Fruit fly (Drosophila melanogaster) whole organism, embryonic: ENCODE measurements around the gene Grik.

Experiments
- Ada2b ChIP-seq: fragments of 200-800 bp; sonication (Bioruptor generic); IDR thresholded peaks from 2 replicates; pipeline ENCODE4 v1.3.6; 2022; ENCODE audit warnings: missing biosample characterization, missing genetic modification characterization
- CG10147 ChIP-seq: fragments of 200-800 bp; sonication (Bioruptor generic); optimal IDR thresholded peaks from 2 replicates; lab custom pipeline; 2019; ENCODE audit warnings: missing biosample characterization, mild to moderate bottlenecking, missing genetic modification characterization, moderate library complexity
- CG10654 ChIP-seq: fragments of 200-800 bp; sonication (Bioruptor generic); optimal IDR thresholded peaks from 2 replicates; lab custom pipeline; 2016; ENCODE audit warnings: missing biosample characterization, missing genetic modification characterization
- CG11504 ChIP-seq: fragments of 200-800 bp; sonication (Bioruptor generic); optimal IDR thresholded peaks from 3 replicates; lab custom pipeline; 2019; ENCODE audit warnings: missing biosample characterization, mild to moderate bottlenecking, missing genetic modification characterization, moderate library complexity
- CG11695 ChIP-seq: fragments of 200-800 bp; sonication (Bioruptor generic); IDR thresholded peaks from 3 replicates; pipeline ENCODE4 v1.3.6; 2022; ENCODE audit warnings: missing biosample characterization, missing genetic modification characterization
- CG11696 ChIP-seq: fragments of 200-800 bp; sonication (Bioruptor generic); IDR thresholded peaks from 2 replicates; pipeline ENCODE4 v1.3.6; 2022; ENCODE audit warnings: missing biosample characterization, missing genetic modification characterization
- CG14965 ChIP-seq: fragments of 200-800 bp; sonication (Bioruptor generic); optimal IDR thresholded peaks from 2 replicates; lab custom pipeline; 2016; ENCODE audit warnings: missing biosample characterization, missing genetic modification characterization, borderline replicate concordance
- CG1529 ChIP-seq: fragments of 200-800 bp; sonication (Bioruptor generic); optimal IDR thresholded peaks from 3 replicates; lab custom pipeline; 2018; ENCODE audit warnings: missing biosample characterization, missing genetic modification characterization
- CG31365 ChIP-seq: fragments of 200-800 bp; sonication (Bioruptor generic); optimal IDR thresholded peaks from 2 replicates; lab custom pipeline; 2018; ENCODE audit warnings: missing biosample characterization, mild to moderate bottlenecking, missing genetic modification characterization
- CG3163 ChIP-seq: fragments of 200-800 bp; sonication (Bioruptor generic); optimal IDR thresholded peaks from 3 replicates; lab custom pipeline; 2016; ENCODE audit warnings: missing biosample characterization, missing genetic modification characterization
- CG3726 ChIP-seq: fragments of 200-800 bp; sonication (Bioruptor generic); IDR thresholded peaks from 3 replicates; pipeline ENCODE4, ENCODE4 v1.3.6; 2022; ENCODE audit warnings: missing biosample characterization, missing genetic modification characterization
- CG3838 ChIP-seq: fragments of 200-800 bp; sonication (Bioruptor generic); optimal IDR thresholded peaks from 3 replicates; lab custom pipeline; 2016; ENCODE audit warnings: missing biosample characterization, missing genetic modification characterization
- CG4282 ChIP-seq: fragments of 200-800 bp; sonication (Bioruptor generic); optimal IDR thresholded peaks from 2 replicates; lab custom pipeline; 2016; ENCODE audit warnings: missing biosample characterization, missing genetic modification characterization
- CG4820 ChIP-seq: fragments of 200-800 bp; sonication (Bioruptor generic); optimal IDR thresholded peaks from 3 replicates; lab custom pipeline; 2016; ENCODE audit warnings: missing biosample characterization, missing genetic modification characterization
- CG7357 ChIP-seq: fragments of 200-800 bp; sonication (Bioruptor generic); IDR thresholded peaks from 3 replicates; pipeline ENCODE4 v1.3.6; 2022; ENCODE audit warnings: missing biosample characterization, missing genetic modification characterization
- CG7372 ChIP-seq: fragments of 200-800 bp; sonication (Bioruptor generic); IDR thresholded peaks from 2 replicates; pipeline ENCODE4 v1.3.6; 2022; ENCODE audit warnings: missing biosample characterization, missing genetic modification characterization
- CG7928 ChIP-seq: fragments of 200-800 bp; sonication (Bioruptor generic); optimal IDR thresholded peaks from 2 replicates; lab custom pipeline; 2017; ENCODE audit warnings: missing biosample characterization, mild to moderate bottlenecking, missing genetic modification characterization
- CG8290 ChIP-seq, 3 experiments: fragments of 200-800 bp; sonication (Bioruptor generic); optimal IDR thresholded peaks; 2 replicates each; lab custom pipeline; 2016 to 2019; ENCODE audit warnings: missing biosample characterization in 3 of 3, missing genetic modification characterization in 3 of 3, mild to moderate bottlenecking in 2 of 3, moderate library complexity in 1 of 3
- CG9215 ChIP-seq: fragments of 200-800 bp; sonication (Bioruptor generic); IDR thresholded peaks from 2 replicates; pipeline ENCODE4 v1.3.6; 2022; ENCODE audit warnings: missing biosample characterization, missing genetic modification characterization
- CG9876 ChIP-seq: fragments of 200-800 bp; sonication (Bioruptor generic); optimal IDR thresholded peaks from 2 replicates; lab custom pipeline; 2016; ENCODE audit warnings: missing biosample characterization, missing genetic modification characterization
- Fer3 ChIP-seq: fragments of 200-800 bp; sonication (Bioruptor generic); optimal IDR thresholded peaks from 2 replicates; lab custom pipeline; 2018; ENCODE audit warnings: missing biosample characterization, mild to moderate bottlenecking, missing genetic modification characterization, moderate library complexity
- GATAe ChIP-seq: fragments of 200-800 bp; sonication (Bioruptor generic); conservative IDR thresholded peaks from 2 replicates; pipeline ENCODE4 v1.3.6; 2022; ENCODE audit warnings: missing biosample characterization, missing genetic modification characterization
- HLH54F ChIP-seq: fragments of 200-800 bp; sonication (Bioruptor generic); optimal IDR thresholded peaks from 3 replicates; lab custom pipeline; 2016; ENCODE audit warnings: missing biosample characterization, missing genetic modification characterization
- HmgZ ChIP-seq: fragments of 200-800 bp; sonication (Bioruptor generic); optimal IDR thresholded peaks from 2 replicates; lab custom pipeline; 2018; ENCODE audit warnings: missing biosample characterization, mild to moderate bottlenecking, missing genetic modification characterization
- Myb ChIP-seq: fragments of 200-800 bp; sonication (Bioruptor generic); optimal IDR thresholded peaks from 2 replicates; lab custom pipeline; 2016; ENCODE audit warnings: missing biosample characterization, missing genetic modification characterization
- Opbp ChIP-seq: fragments of 200-800 bp; sonication (Bioruptor generic); IDR thresholded peaks from 3 replicates; pipeline ENCODE4 v1.3.6; 2022; ENCODE audit warnings: missing biosample characterization, missing genetic modification characterization; ENCODE audit not compliant: partially characterized antibody
- Optix ChIP-seq: fragments of 200-800 bp; sonication (Bioruptor generic); IDR thresholded peaks from 3 replicates; pipeline ENCODE4 v1.3.6; 2022; ENCODE audit warnings: missing biosample characterization, missing genetic modification characterization
- Ravus ChIP-seq: fragments of 200-800 bp; sonication (Bioruptor generic); IDR thresholded peaks from 2 replicates; pipeline ENCODE4 v1.3.6; 2022; ENCODE audit warnings: missing biosample characterization, missing genetic modification characterization
- TFAM ChIP-seq: fragments of 200-800 bp; sonication (Bioruptor generic); optimal IDR thresholded peaks from 2 replicates; lab custom pipeline; 2017; ENCODE audit warnings: missing biosample characterization, missing genetic modification characterization, inconsistent platforms
- al ChIP-seq: fragments of 200-800 bp; sonication (Bioruptor generic); IDR thresholded peaks from 2 replicates; pipeline ENCODE4 v1.3.6; 2022; ENCODE audit warnings: missing biosample characterization, missing genetic modification characterization
- amos ChIP-seq: fragments of 200-800 bp; sonication (Bioruptor generic); IDR thresholded peaks from 2 replicates; pipeline ENCODE4 v1.3.6; 2022; ENCODE audit warnings: missing biosample characterization, missing genetic modification characterization; ENCODE audit not compliant: partially characterized antibody
- aop ChIP-seq: fragments of 200-800 bp; sonication (Bioruptor generic); IDR thresholded peaks from 2 replicates; pipeline ENCODE4 v1.3.6; 2022; ENCODE audit warnings: missing biosample characterization, missing genetic modification characterization
- chif ChIP-seq, 2 experiments: fragments of 200-800 bp; sonication (Bioruptor generic); optimal IDR thresholded peaks; 3 replicates each; lab custom pipeline; 2016; ENCODE audit warnings: missing biosample characterization in 2 of 2, missing genetic modification characterization in 2 of 2
- chm ChIP-seq: fragments of 200-800 bp; sonication (Bioruptor generic); IDR thresholded peaks from 2 replicates; pipeline ENCODE4 v1.3.6; 2022; ENCODE audit warnings: missing biosample characterization, missing genetic modification characterization
- crc ChIP-seq: fragments of 200-800 bp; sonication (Bioruptor generic); optimal IDR thresholded peaks from 2 replicates; lab custom pipeline; 2016; ENCODE audit warnings: missing biosample characterization, missing genetic modification characterization
- ewg ChIP-seq: fragments of 200-800 bp; sonication (Bioruptor generic); optimal IDR thresholded peaks from 3 replicates; lab custom pipeline; 2017; ENCODE audit warnings: mild to moderate bottlenecking, missing biosample characterization, missing genetic modification reagents, missing genetic modification characterization
- grn ChIP-seq: fragments of 200-800 bp; sonication (Bioruptor generic); optimal IDR thresholded peaks from 3 replicates; lab custom pipeline; 2017; ENCODE audit warnings: missing biosample characterization, missing genetic modification characterization
- jigr1 ChIP-seq: fragments of 200-800 bp; sonication (Bioruptor generic); IDR thresholded peaks from 3 replicates; pipeline ENCODE4 v1.3.6; 2022; ENCODE audit warnings: missing biosample characterization, missing genetic modification characterization
- jumu ChIP-seq: fragments of 200-800 bp; sonication (Bioruptor generic); optimal IDR thresholded peaks from 3 replicates; lab custom pipeline; 2016; ENCODE audit warnings: missing biosample characterization, missing genetic modification characterization
- kah ChIP-seq: fragments of 200-800 bp; sonication (Bioruptor generic); optimal IDR thresholded peaks from 2 replicates; lab custom pipeline; 2018; ENCODE audit warnings: missing biosample characterization, mild to moderate bottlenecking, missing genetic modification characterization
- lilli ChIP-seq: fragments of 200-800 bp; sonication (Bioruptor generic); optimal IDR thresholded peaks from 3 replicates; lab custom pipeline; 2016; ENCODE audit warnings: missing biosample characterization, missing genetic modification characterization
- lmd ChIP-seq: fragments of 200-800 bp; sonication (Bioruptor generic); IDR thresholded peaks from 2 replicates; pipeline ENCODE4 v1.3.6; 2022; ENCODE audit warnings: missing biosample characterization, missing genetic modification characterization
- nerfin-1 ChIP-seq: fragments of 200-800 bp; sonication (Bioruptor generic); optimal IDR thresholded peaks from 3 replicates; lab custom pipeline; 2019; ENCODE audit warnings: missing biosample characterization, mild to moderate bottlenecking, missing genetic modification characterization, moderate library complexity
- pnt ChIP-seq: fragments of 200-800 bp; sonication (Bioruptor generic); optimal IDR thresholded peaks from 3 replicates; lab custom pipeline; 2016; ENCODE audit warnings: missing biosample characterization, missing genetic modification characterization
- pzg ChIP-seq: fragments of 200-800 bp; sonication (Bioruptor generic); optimal IDR thresholded peaks from 3 replicates; lab custom pipeline; 2018; ENCODE audit warnings: missing biosample characterization, mild to moderate bottlenecking, missing genetic modification characterization, moderate library complexity
- run ChIP-seq: fragments of 200-800 bp; sonication (Bioruptor generic); optimal IDR thresholded peaks from 3 replicates; lab custom pipeline; 2018; ENCODE audit warnings: missing biosample characterization, mild to moderate bottlenecking, missing genetic modification characterization
- sens-2 ChIP-seq: fragments of 200-800 bp; sonication (Bioruptor generic); IDR thresholded peaks from 2 replicates; pipeline ENCODE4 v1.3.6; 2022; ENCODE audit warnings: missing biosample characterization, missing genetic modification characterization
- sisA ChIP-seq: fragments of 200-800 bp; sonication (Bioruptor generic); IDR thresholded peaks from 2 replicates; pipeline ENCODE4 v1.3.6; 2022; ENCODE audit warnings: missing biosample characterization, missing genetic modification characterization

The Grik gene

DNA sequence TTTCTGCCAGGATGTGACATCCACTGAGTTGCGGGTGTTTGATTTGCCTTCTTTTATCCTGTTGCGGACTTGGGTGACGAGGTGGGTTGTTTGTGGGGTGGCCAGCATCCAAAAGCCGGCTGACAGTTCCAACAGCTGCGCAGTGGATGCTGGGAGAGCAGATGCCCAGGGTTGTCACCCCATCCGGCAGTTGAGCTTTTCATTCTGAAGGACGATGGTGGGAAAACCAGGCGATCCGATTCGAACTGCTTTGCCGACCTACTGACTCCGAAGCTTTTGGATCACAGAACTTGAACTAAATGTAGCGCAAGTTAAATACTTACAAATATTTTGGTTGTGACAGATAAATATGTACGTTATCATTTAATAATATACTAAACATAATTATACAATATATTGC is 35.6 kb upstream of the Grik start, which contains the start of gene KaiR1D (continued):
- no peak for TF ChIP-seq jigr1 (GFP tag; lab: Robert Waterston, UW)
- TF ChIP-seq CG31365 (tag; lab: Kevin White, UChicago), result peak; percentile 70
- peak; percentile 43 for TF ChIP-seq pzg (GFP tag; lab: Kevin White, UChicago)
- no peak for TF ChIP-seq CG4820 (GFP tag; lab: Kevin White, UChicago)
- TF ChIP-seq CG3163, result no peak
- TF ChIP-seq CG7372 (GFP tag; lab: Robert Waterston, UW), result no peak
- no peak for TF ChIP-seq CG9876
- no peak for TF ChIP-seq TFAM (GFP tag; lab: Kevin White, UChicago)
- no peak for TF ChIP-seq aop (GFP tag; lab: Robert Waterston, UW)
- TF ChIP-seq amos (GFP tag; lab: Robert Waterston, UW), result no peak
- no peak for TF ChIP-seq nerfin-1
- TF ChIP-seq CG10147 (GFP tag; lab: Kevin White, UChicago), result no peak
- no peak for TF ChIP-seq crc (GFP tag; lab: Kevin White, UChicago)
- TF ChIP-seq CG7357 (GFP tag; lab: Robert Waterston, UW), result no peak
- TF ChIP-seq Ada2b (GFP tag; lab: Robert Waterston, UW), result no peak
- TF ChIP-seq lilli (GFP tag; lab: Kevin White, UChicago), result no peak
- TF ChIP-seq CG1529 (GFP tag; lab: Kevin White, UChicago), result no peak
- TF ChIP-seq ewg (GFP tag; lab: Kevin White, UChicago), result peak; percentile 100

- TF ChIP-seq chm (no peak), pnt (no peak), Optix (GFP tag; lab: Robert Waterston, UW) (no peak), grn (GFP tag; lab: Kevin White, UChicago) (no peak), GATAe (GFP tag; lab: Robert Waterston, UW) (no peak), sisA (no peak), sens-2 (GFP tag; lab: Robert Waterston, UW) (no peak)
Observed at dm6 chr3R:20870736-20871135, 31.0 kb upstream of the Grik start, which contains the start of gene TotA. Gene TotA, plus strand, starts transcription at chr3R:20871036.

DNA sequence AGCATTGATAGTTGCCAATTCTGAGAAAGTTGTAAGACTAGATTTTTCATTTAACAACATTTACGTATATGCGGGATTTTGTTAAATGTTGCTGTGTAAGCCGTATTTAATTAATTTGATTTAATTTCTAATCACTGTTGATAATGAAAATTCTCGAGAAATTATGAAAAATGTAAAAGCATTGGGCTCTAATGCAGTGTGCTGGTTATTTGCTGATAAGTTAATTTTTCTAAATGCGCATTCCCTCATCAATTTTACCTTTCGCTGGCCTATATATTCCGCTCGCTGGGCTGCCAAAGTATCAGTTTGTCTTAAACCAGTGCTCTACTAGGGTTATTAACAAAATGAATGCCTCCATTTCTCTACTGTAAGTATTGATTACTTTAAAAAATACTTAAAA is 29.1 kb upstream of the Grik start, which contains the start of gene TotC:
TSS of gene TotC (plus strand) at position 301 of the 400 bp plus-strand sequence.
- TF ChIP-seq HmgZ (tag; lab: Kevin White, UChicago), result no peak
- TF ChIP-seq Fer3, result no peak
- no peak for TF ChIP-seq CG10654 (GFP tag; lab: Kevin White, UChicago)
- no peak for TF ChIP-seq sisA
- no peak for TF ChIP-seq CG9215 (GFP tag; lab: Robert Waterston, UW)
- TF ChIP-seq chif (GFP tag; optimal IDR thresholded peaks at IDR 0.05; lab: Kevin White, UChicago), result no peak
- TF ChIP-seq CG11695, result no peak

dm6 chr3R:20873638-20874037 is 28.1 kb upstream of the Grik start, which contains the start of gene TotB:
Gene TotB, plus strand, starts transcription at chr3R:20873938.
- no peak for TF ChIP-seq CG8290 (GFP tag; optimal IDR thresholded peaks at IDR 0.05; lab: Kevin White, UChicago)
- no peak for TF ChIP-seq CG8290 (tag; optimal IDR thresholded peaks at IDR 0.05; lab: Kevin White, UChicago)
- no peak for TF ChIP-seq CG7928 (GFP tag; lab: Kevin White, UChicago)
- TF ChIP-seq Opbp (GFP tag; lab: Robert Waterston, UW), result no peak
- no peak for TF ChIP-seq jumu (GFP tag; lab: Kevin White, UChicago)
- TF ChIP-seq CG11696 (GFP tag; lab: Robert Waterston, UW), result no peak
- no peak for TF ChIP-seq Myb
- no peak for TF ChIP-seq HLH54F (GFP tag; lab: Kevin White, UChicago)
- no peak for TF ChIP-seq al (GFP tag; lab: Robert Waterston, UW)
- no peak for TF ChIP-seq CG14965 (GFP tag; lab: Kevin White, UChicago)
- TF ChIP-seq kah, result no peak
- no peak for TF ChIP-seq CG3726 (GFP tag; lab: Robert Waterston, UW)
- TF ChIP-seq run (tag; lab: Kevin White, UChicago), result no peak
- TF ChIP-seq CG3838 (GFP tag; lab: Kevin White, UChicago), result no peak
- TF ChIP-seq Ravus (GFP tag; lab: Robert Waterston, UW), result no peak
- TF ChIP-seq pzg (GFP tag; lab: Kevin White, UChicago), result no peak
- TF ChIP-seq CG4282, result no peak
- no peak for TF ChIP-seq CG11504 (tag; lab: Kevin White, UChicago)
- TF ChIP-seq lmd (GFP tag; lab: Robert Waterston, UW), result no peak
